Worm (Caenorhabditis elegans) whole organism, mixed stage, embryonic: ENCODE data around the gene hint-3.

Experiments used
- M03D4.4 ChIP-seq: sonication (generic microtip); optimal IDR thresholded peaks from 2 replicates; lab custom pipeline; 2017; ENCODE audit warnings: mild to moderate bottlenecking, missing genetic modification characterization, missing compliant biosample characterization
- elt-1 ChIP-seq: sonication (generic microtip); optimal IDR thresholded peaks from 2 replicates; lab custom pipeline; 2017; ENCODE audit warnings: missing genetic modification characterization, mild to moderate bottlenecking, missing compliant biosample characterization, antibody characterized with exemption, moderate library complexity, borderline replicate concordance; ENCODE audit not compliant: insufficient read depth
- flh-1 ChIP-seq: fragments of 200-800 bp; sonication (Bioruptor generic); optimal IDR thresholded peaks from 2 replicates; lab custom pipeline; 2018; ENCODE audit warnings: mild to moderate bottlenecking, missing genetic modification characterization, moderate library complexity, missing compliant biosample characterization
- mab-5 ChIP-seq: fragments of 150-350 bp; optimal IDR thresholded peaks from 2 replicates; lab custom pipeline; 2014; ENCODE audit warnings: missing biosample characterization, missing genetic modification characterization
- mep-1 ChIP-seq: fragments of 150-350 bp; optimal IDR thresholded peaks from 2 replicates; lab custom pipeline; 2017; ENCODE audit warnings: missing biosample characterization, missing genetic modification reagents, missing genetic modification characterization, inconsistent platforms
- mls-2 ChIP-seq: sonication (generic microtip); optimal IDR thresholded peaks from 2 replicates; lab custom pipeline; 2016; ENCODE audit warnings: mild to moderate bottlenecking, missing genetic modification characterization, moderate library complexity, missing compliant biosample characterization
- nhr-237 ChIP-seq: fragments of 150-350 bp; optimal IDR thresholded peaks from 2 replicates; lab custom pipeline; 2014; ENCODE audit warnings: missing biosample characterization, missing genetic modification characterization
- nhr-28 ChIP-seq: fragments of 150-350 bp; optimal IDR thresholded peaks from 2 replicates; lab custom pipeline; 2014; ENCODE audit warnings: missing biosample characterization, missing genetic modification characterization
- sem-2 ChIP-seq: fragments of 200-800 bp; sonication (Bioruptor generic); optimal IDR thresholded peaks from 2 replicates; lab custom pipeline; 2018; ENCODE audit warnings: mild to moderate bottlenecking, missing genetic modification characterization, missing compliant biosample characterization
- snpc-4 ChIP-seq: fragments of 150-350 bp; optimal IDR thresholded peaks from 2 replicates; lab custom pipeline; 2014; ENCODE audit warnings: missing biosample characterization, missing genetic modification characterization
- unc-39 ChIP-seq: fragments of 150-350 bp; optimal IDR thresholded peaks from 2 replicates; lab custom pipeline; 2014; ENCODE audit warnings: missing biosample characterization, missing genetic modification characterization
- unc-62 ChIP-seq: fragments of 150-350 bp; optimal IDR thresholded peaks from 2 replicates; lab custom pipeline; 2014; ENCODE audit warnings: missing biosample characterization, missing genetic modification reagents, missing genetic modification characterization
- zip-8 ChIP-seq: fragments of 150-350 bp; optimal IDR thresholded peaks from 2 replicates; lab custom pipeline; 2014; ENCODE audit warnings: missing biosample characterization, missing genetic modification characterization
- ztf-11 ChIP-seq: fragments of 150-350 bp; optimal IDR thresholded peaks from 2 replicates; lab custom pipeline; 2014; ENCODE audit warnings: missing biosample characterization, missing genetic modification characterization

- TF ChIP-seq unc-39 (tag; lab: Kevin White, UChicago), result no peak
- no peak for TF ChIP-seq mep-1
- TF ChIP-seq M03D4.4 (tag; lab: Kevin White, UChicago), result no peak
- no peak for TF ChIP-seq unc-62 (GFP tag; lab: Kevin White, UChicago)
- no peak for TF ChIP-seq sem-2
- TF ChIP-seq snpc-4 (tag; lab: Kevin White, UChicago), result no peak
- no peak for TF ChIP-seq nhr-28 (tag; lab: Kevin White, UChicago)
- no peak for TF ChIP-seq mab-5 (tag; lab: Kevin White, UChicago)
- TF ChIP-seq elt-1 (tag; lab: Kevin White, UChicago), result no peak
- no peak for TF ChIP-seq mls-2 (tag; lab: Kevin White, UChicago)
- no peak for TF ChIP-seq ztf-11 (tag; lab: Kevin White, UChicago)
- no peak for TF ChIP-seq nhr-237
- no peak for TF ChIP-seq zip-8
- no peak for TF ChIP-seq flh-1 (GFP tag; lab: Kevin White, UChicago)
Measured at ce11 chrV:7793067-7793466, 32.8 kb downstream of the hint-3 start, which contains the start of gene flp-21.
